Fruit fly (Drosophila melanogaster): ENCODE data around the gene CG11977.

The CG11977 gene

DNA sequence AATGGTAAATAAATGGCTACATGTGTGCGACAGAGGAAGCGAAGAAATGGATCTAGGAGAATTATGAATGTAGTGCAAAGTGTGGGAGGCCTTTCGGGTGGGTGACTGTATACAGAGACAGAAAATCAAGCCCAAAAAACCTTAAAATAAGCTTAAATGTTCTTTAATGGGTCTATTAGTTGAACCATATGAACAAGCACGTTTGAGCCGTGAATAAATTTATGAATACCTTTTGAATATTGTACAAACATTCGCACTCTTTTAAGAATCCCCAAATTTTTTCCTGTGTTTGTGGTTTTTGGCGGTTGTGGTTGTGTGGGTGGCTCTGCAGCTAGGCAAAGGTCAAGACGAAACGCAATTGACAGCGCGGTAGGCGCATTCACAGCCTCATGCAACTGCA, 30.9 kb upstream of the CG11977 start:
- no peak for TF ChIP-seq CG17801 (GFP tag; optimal IDR thresholded peaks at IDR 0.05; ENCODE audit: partially characterized antibody)

DNA sequence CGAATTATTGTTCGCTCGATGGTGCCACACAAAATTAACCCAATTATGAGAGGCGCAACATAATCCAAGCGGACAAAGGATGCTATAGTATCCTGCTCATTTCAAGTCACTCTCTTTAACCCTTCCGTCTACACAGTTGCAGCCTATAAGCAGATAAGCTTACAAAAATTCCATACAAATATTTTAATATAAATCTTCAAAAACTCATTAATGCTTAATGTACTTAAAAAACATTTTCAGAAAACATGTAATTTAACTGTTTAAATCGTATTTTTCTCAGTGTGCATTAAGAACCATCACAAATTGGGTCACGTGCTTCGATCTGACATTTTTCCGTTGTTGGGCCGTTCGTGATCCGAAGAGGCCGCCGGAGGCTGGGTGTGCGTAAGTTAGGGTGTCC, 28.7 kb upstream of the CG11977 start:
- TF ChIP-seq CG17801 (GFP tag; optimal IDR thresholded peaks at IDR 0.05; ENCODE audit: partially characterized antibody) = no peak

DNA sequence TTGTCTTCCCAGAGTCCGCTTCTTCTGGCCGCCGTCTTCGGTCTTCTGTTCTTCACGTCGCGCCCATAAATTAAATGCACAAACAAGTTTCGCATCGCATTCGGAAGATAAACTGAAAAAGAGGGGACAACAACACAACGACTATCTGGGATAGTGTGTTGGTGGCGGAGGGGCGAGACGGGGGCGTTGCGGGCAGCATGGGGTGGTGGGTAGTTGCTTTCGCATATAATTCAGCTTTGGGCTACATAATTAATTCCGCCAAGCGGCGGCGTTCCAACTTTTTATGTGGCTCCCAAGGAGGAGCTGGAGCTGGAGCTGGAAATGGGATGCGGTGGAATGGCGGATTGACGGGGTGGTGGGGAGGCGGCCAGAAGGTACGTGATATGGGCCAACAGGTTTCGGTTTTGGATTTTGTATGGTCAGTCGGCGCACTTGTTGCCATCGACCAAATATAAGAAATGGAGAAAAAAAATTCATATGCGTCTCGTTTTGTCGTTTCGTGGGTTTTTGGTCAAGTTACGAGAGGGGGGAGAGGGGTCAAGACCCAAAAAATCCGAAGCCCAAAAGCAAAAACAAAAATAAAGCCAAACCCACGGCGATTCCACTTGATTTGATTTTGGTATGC, 28.1 kb upstream of the CG11977 start:
- TF ChIP-seq CG17801 (GFP tag; optimal IDR thresholded peaks at IDR 0.05; ENCODE audit: partially characterized antibody) = no peak

DNA sequence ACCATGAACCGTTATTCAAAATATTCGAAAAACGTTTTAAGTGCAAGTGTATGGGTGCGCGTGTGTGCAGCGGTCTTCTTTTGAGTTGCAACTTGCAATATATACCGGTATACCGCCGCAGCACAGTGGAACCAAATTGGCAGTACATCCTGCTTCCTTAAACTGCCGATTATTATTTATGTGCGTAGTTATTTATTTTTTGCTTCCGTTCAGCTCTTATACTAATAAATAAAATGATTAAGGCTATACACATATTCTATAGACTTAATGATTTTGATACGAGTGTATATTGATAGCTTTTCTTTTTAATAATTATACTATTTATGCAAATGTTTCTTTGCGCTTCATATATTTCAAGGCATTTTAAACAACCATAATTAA, 27.6 kb upstream of the CG11977 start:
- TF ChIP-seq CG17801 (GFP tag; optimal IDR thresholded peaks at IDR 0.05; ENCODE audit: partially characterized antibody) = no peak

DNA sequence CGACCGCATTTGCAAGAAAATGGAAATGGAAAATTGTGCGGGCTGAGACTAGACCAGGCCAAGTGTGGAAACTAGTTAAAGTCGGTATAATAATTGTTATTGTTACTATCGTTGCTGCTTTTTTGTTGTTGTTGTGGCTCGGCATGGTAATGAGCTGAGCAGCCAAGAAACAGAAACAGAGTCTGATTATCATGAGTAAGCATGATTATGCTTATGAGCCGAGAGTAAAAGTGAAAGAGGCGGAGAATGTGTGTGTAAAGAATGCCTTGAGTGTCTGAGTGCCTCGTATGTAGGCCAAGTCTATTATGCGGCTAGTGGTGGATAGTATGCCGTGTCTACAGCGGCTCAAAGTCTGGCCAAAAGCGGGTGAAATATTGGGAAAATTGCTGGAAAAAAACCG, 26.8 kb upstream of the CG11977 start:
- no peak for TF ChIP-seq CG17801 (GFP tag; optimal IDR thresholded peaks at IDR 0.05; ENCODE audit: partially characterized antibody)

DNA sequence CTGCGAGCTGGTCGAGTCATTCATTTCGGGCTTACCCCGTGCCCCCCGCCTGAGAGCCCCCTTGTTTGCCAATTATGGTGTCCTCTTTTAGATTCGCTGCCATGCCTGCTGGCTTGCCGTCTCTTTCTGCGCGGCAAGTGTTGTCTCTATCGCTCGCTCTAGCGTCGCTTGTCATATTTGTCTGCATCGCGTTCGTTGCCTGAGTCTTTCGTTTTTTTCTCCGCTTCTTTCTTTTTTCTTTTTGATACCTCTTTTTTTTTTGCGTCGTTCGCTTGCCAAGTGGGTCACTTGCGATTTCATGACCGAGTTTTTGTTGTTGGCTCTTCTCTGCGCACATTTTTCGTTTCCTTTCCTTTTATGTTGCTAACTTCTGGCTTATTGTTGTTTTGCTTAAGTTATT, 25.7 kb upstream of the CG11977 start:
- TF ChIP-seq CG17801 (GFP tag; optimal IDR thresholded peaks at IDR 0.05; ENCODE audit: partially characterized antibody) = no peak

DNA sequence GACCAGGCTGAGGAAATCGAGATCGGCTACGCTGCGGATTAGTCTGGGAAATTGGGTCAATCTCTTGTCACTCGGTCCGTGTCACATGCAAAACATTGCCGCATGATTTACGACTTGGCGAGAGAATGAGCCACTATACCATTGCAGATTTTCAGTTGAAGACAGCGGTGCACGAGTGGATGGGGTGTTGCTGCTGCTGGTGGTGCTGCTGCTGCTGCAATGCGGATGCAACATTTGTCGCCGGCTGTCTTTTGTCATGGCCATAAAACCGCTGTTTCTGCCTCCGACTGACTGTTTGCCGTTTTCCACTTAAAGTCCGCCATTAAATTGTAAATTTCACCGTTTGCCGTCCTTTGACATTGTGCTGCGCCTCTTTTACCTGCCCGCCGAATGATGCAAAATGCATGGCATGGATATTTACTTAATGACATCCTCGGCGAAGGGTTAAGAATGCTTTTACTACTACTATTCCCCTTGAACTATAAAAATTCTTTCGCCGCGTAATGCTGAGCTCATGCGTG, 21.4 kb upstream of the CG11977 start:
- TF ChIP-seq CG17801 (GFP tag; optimal IDR thresholded peaks at IDR 0.05; ENCODE audit: partially characterized antibody) = no peak

DNA sequence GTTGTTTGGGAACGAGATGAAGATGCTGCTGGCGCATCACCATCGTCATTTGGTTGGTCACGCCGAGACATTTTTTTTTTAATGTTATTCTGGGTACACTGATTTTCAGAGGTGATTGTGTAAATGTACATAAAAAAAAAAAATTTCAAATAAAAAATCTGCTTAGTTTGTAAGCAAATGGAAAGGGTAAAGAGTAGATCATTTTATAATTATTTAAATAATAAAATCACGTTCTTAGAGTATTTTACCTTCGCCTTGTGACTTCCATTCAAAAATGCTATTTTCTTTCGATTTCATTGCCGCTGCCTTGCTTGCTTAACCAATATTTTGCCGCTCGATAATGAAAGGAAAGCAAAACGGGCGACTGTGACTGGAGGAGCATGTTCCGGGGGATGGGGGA, 18.7 kb upstream of the CG11977 start:
- no peak for TF ChIP-seq CG17801 (GFP tag; optimal IDR thresholded peaks at IDR 0.05; ENCODE audit: partially characterized antibody)

DNA sequence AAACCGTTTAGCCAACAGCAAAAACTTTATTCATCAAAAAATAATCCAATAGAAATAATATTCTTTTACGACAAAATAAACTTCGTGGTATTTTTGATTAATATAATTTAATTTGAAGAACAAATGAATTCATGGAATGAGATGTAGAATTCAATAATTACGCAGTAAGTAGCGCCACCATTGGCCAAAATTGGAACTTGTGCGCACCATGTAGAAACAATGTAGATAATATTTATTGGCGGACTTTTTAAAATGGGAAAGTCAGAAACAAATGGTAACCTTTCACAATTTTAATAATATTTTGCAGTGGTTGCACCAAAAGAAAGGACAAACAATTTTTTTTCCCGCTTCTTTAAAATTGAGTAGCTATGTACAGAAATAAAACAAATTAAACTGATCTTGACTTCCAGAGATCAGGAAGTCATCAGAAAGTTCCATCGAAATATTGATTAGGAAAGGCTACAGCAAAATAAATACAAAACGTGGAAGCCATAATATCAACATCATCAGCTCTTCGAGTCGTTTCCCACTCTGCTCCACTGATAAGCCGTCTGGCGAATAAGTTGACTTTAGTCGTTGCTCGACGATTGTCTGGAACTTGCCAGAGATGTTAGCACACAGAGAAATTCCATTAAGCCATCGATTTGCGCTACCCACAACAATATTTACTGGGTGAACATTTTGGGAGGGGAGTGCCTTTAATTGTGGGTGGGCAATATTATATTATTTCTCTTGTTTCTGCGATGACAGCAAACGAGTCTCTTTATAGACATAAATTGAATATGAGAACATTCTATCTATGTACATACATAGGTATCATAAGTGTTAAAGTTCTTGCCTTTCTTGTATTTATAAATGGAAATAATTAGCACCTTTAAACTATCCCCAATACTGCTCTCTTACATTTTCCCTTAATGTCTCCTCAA, 17.4 kb upstream of the CG11977 start:
- no peak for TF ChIP-seq CG17801 (GFP tag; optimal IDR thresholded peaks at IDR 0.05; ENCODE audit: partially characterized antibody)

DNA sequence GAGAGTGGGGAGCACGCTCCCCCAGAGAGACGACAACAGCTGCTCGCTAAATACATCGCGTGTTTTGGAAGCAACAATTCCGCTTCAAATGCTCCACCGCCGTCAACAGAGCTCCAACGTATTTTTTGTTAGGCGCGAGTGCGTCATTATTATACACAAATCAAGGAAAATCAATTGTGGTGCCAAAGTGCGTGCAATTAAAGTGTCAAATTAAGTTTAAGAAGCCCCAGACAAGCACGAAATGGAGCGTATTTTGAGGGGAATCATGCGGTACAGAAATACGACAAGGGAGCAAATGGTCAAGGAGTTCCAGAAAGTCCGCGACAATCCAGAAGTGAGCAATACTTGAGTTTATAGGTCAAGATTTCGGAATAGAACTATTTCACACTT, 16.7 kb upstream of the CG11977 start, which contains the start of gene CAHbeta:
Gene CAHbeta (plus strand): TSS at position 85 of the 390 bp plus-strand sequence.
- peak; percentile 72 for TF ChIP-seq CG17801 (GFP tag; optimal IDR thresholded peaks at IDR 0.05; ENCODE audit: partially characterized antibody)

DNA sequence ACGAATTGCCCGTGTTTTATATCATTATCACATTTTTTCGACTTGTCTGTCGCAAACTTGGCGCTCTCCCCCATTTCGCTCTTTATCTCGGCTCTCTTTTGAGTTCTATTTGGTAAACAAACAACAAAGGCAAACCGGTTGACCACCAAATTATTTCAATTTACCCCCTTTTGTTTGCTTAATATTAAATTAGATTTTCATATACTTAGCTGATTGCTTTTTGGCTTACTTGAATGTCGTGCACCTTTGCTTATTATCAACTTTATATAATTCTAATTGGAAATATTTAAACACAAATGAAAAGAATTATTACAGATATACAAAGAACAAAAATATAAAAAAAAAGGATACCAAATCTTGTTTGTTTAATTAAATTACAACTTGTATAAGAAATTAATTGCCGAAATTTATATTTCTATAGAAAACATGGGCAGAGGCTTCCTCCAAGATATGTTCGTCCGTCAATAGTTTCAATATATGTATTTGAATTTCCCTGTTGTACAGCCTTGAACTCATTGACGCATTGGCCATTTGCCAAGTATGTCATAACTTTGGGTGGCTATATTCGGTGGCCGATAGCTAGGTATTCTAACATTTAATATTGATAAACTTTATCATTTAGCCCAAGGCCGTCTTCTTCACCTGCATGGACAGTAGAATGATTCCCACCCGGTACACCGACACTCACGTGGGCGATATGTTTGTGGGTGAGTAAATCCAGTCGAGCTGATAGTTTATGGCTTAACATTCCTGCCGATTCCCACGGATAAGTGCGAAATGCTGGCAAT, 16.1 kb upstream of the CG11977 start:
- no peak for TF ChIP-seq CG17801 (GFP tag; optimal IDR thresholded peaks at IDR 0.05; ENCODE audit: partially characterized antibody)

DNA sequence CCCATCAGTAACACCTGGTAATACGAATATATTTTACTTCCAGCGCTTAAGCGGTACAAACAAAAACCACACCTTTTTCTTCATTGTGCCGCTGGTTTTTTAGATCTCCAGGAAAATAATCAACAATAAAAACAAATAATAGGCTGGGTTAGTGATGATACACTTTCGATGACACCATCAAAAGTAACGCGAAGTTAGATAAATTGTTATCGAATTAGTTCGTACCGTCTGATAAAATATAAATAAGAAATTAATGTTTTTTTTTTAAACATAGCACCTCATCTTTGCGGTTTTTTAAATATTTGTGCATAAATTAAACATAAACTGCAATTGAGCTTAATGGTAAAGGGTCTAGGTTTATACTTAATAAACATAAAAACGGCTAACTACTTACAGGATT, 13.4 kb upstream of the CG11977 start, which contains the start of gene RagA-B:
Gene RagA-B (minus strand): TSS at position 175 of the 400 bp plus-strand sequence.
- no peak for TF ChIP-seq CG17801 (GFP tag; optimal IDR thresholded peaks at IDR 0.05; ENCODE audit: partially characterized antibody)

DNA sequence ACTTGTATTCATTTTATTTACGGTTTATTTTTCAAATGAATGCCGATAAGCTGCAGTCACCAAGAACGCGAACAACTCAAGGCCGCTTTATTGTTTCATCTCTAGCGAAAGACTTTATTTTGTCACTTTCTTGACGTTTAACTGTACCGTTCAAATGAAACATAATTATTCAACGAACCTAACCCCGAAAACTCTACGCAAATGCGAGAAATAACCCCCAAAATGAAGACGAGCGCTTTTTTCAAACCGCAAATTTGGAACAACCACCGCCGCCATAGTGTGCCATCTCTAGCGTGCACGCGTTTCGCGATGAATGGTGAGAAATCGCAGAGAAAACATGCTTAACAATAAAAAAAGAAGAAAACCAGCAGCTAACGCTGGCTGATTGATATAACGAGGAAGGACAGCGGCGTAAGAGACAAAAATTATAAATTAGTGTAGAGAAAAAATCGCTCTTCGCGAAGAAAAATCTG, 12.9 kb upstream of the CG11977 start, which contains the start of gene CG11970:
Gene CG11970 (plus strand): TSS at position 117 of the 473 bp plus-strand sequence.
- TF ChIP-seq CG17801 (GFP tag; optimal IDR thresholded peaks at IDR 0.05; ENCODE audit: partially characterized antibody) = peak; percentile 47

DNA sequence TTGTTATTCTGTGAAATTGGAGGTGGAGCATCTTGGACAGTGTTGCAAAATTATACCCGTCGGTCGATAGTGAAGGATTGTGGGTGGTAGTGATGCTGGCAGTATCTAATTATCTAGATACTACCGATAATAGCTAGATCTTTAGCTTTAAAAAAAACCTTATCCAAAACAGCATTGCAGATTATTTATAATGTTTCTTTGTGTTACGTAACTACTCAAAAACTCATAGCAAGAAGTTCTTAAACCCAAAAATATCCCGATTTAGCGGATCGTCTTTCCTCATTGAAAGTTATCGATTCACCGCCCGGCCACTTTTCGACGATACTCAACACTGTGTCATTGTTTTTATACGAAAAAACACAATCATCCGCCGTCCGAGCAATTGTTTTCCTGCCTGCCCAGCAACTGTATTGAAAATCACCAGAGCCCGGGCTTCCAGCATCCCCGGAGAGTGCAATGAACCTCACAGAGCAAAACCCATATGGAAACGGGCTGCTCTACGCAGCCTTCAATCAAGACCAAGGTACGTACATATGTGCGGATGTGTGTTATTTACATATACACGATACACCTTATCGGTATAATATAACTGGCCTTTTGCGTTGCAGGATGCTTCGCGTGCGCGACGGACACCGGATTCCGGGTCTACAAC, 4.4 kb upstream of the CG11977 start, which contains the start of gene CG11975:
Gene CG11975 (plus strand): TSS at position 326 of the 652 bp plus-strand sequence.
- peak; percentile 75 for TF ChIP-seq CG17801 (GFP tag; optimal IDR thresholded peaks at IDR 0.05; ENCODE audit: partially characterized antibody)
